Worm (Caenorhabditis elegans) whole organism, L1 larva: Measurements from ENCODE around the gene F28C1.3.
A peak's percentile ranks its signal among the peaks of the same experiment; 100 is the strongest.

Experiments used
- C04F5.9 ChIP-seq: sonication (generic microtip); optimal IDR thresholded peaks from 2 replicates; lab custom pipeline; 2016; ENCODE audit warnings: missing genetic modification characterization, missing compliant biosample characterization
- F16B12.6 ChIP-seq: fragments of 150-350 bp; optimal IDR thresholded peaks from 2 replicates; lab custom pipeline; 2014; ENCODE audit warnings: missing biosample characterization, missing genetic modification characterization
- aha-1 ChIP-seq: fragments of 150-350 bp; optimal IDR thresholded peaks from 2 replicates; lab custom pipeline; 2014; ENCODE audit warnings: missing biosample characterization, missing genetic modification characterization
- aly-2 ChIP-seq: fragments of 150-350 bp; optimal IDR thresholded peaks from 2 replicates; lab custom pipeline; 2014; ENCODE audit warnings: missing biosample characterization, missing genetic modification characterization
- ama-1 ChIP-seq: fragments of 150-350 bp; optimal IDR thresholded peaks from 2 replicates; lab custom pipeline; 2014
- ceh-63 ChIP-seq: fragments of 200-800 bp; sonication (Bioruptor generic); optimal IDR thresholded peaks from 2 replicates; lab custom pipeline; 2018; ENCODE audit warnings: mild to moderate bottlenecking, missing genetic modification characterization, missing compliant biosample characterization
- ceh-8 ChIP-seq: fragments of 200-800 bp; sonication (Bioruptor generic); optimal IDR thresholded peaks from 2 replicates; lab custom pipeline; 2018; ENCODE audit warnings: mild to moderate bottlenecking, missing genetic modification characterization, moderate library complexity, missing compliant biosample characterization
- ceh-82 ChIP-seq, 3 experiments: fragments of 150-350 bp in 1 of 3; sonication (generic microtip) in 2 of 3; optimal IDR thresholded peaks; 2 replicates each; lab custom pipeline; 2014 to 2017; ENCODE audit warnings: missing biosample characterization in 3 of 3, missing genetic modification characterization in 3 of 3
- ceh-88 ChIP-seq: fragments of 200-800 bp; sonication (Bioruptor generic); IDR thresholded peaks from 2 replicates; pipeline ENCODE4 v1.3.6; 2022; ENCODE audit warnings: missing genetic modification characterization, missing compliant biosample characterization
- ceh-90 ChIP-seq: sonication (generic microtip); optimal IDR thresholded peaks from 2 replicates; lab custom pipeline; 2016; ENCODE audit warnings: missing genetic modification characterization, missing compliant biosample characterization
- ces-1 ChIP-seq: fragments of 150-350 bp; optimal IDR thresholded peaks from 2 replicates; lab custom pipeline; 2014; ENCODE audit warnings: missing biosample characterization, missing genetic modification reagents, missing genetic modification characterization
- dpl-1 ChIP-seq, 3 experiments: fragments of 150-350 bp in 2 of 3; sonication (generic microtip) in 1 of 3; optimal IDR thresholded peaks; 2 replicates each; lab custom pipeline; 2014 to 2017; ENCODE audit warnings: missing biosample characterization in 3 of 3, missing genetic modification characterization in 3 of 3, missing genetic modification reagents in 3 of 3
- efl-1 ChIP-seq, 4 experiments: fragments of 150-350 bp; optimal IDR thresholded peaks in 3 of 4; peaks in 1 of 4; 1 replicate in 1 of 4; 2 replicates in 3 of 4; lab custom pipeline; 2014; ENCODE audit warnings: missing biosample characterization in 2 of 4, missing genetic modification characterization in 2 of 4, missing genetic modification reagents in 2 of 4
- efl-3 ChIP-seq: fragments of 200-800 bp; sonication (Bioruptor generic); optimal IDR thresholded peaks from 2 replicates; lab custom pipeline; 2018; ENCODE audit warnings: mild to moderate bottlenecking, missing genetic modification characterization, missing compliant biosample characterization
- egl-13 ChIP-seq: sonication (generic microtip); optimal IDR thresholded peaks from 2 replicates; lab custom pipeline; 2016; ENCODE audit warnings: missing genotype, missing genetic modification reagents, missing genetic modification characterization, missing compliant biosample characterization
- egl-27 ChIP-seq, 2 experiments: fragments of 150-350 bp in 1 of 2; sonication (generic microtip); optimal IDR thresholded peaks; 3 replicates each; lab custom pipeline; 2017 to 2018; ENCODE audit warnings: missing biosample characterization in 2 of 2, missing genetic modification characterization in 2 of 2, missing genetic modification reagents in 2 of 2
- ets-5 ChIP-seq: fragments of 200-800 bp; sonication (Bioruptor generic); IDR thresholded peaks from 2 replicates; pipeline ENCODE4 v1.3.6; 2022; ENCODE audit warnings: missing genetic modification characterization, missing compliant biosample characterization
- fkh-10 ChIP-seq: sonication (generic microtip); optimal IDR thresholded peaks from 2 replicates; lab custom pipeline; 2017; ENCODE audit warnings: missing biosample characterization, missing genetic modification reagents, missing genetic modification characterization
- fkh-4 ChIP-seq: sonication (generic microtip); optimal IDR thresholded peaks from 2 replicates; lab custom pipeline; 2016; ENCODE audit warnings: missing compliant biosample characterization, missing genetic modification characterization, borderline replicate concordance
- fkh-8 ChIP-seq: sonication (generic microtip); optimal IDR thresholded peaks from 2 replicates; lab custom pipeline; 2016; ENCODE audit warnings: mild to moderate bottlenecking, missing genetic modification characterization, missing compliant biosample characterization
- hpl-2 ChIP-seq: fragments of 150-350 bp; optimal IDR thresholded peaks from 2 replicates; lab custom pipeline; 2014; ENCODE audit warnings: missing biosample characterization, missing genetic modification reagents, missing genetic modification characterization
- irx-1 ChIP-seq: sonication (generic microtip); optimal IDR thresholded peaks from 2 replicates; lab custom pipeline; 2016; ENCODE audit warnings: missing genetic modification characterization, missing compliant biosample characterization
- isw-1 ChIP-seq: fragments of 200-800 bp; sonication (Bioruptor generic); IDR thresholded peaks from 2 replicates; pipeline ENCODE4 v1.3.6; 2022; ENCODE audit warnings: missing genetic modification characterization, missing compliant biosample characterization
- lin-13 ChIP-seq: fragments of 150-350 bp; optimal IDR thresholded peaks from 2 replicates; lab custom pipeline; 2014; ENCODE audit warnings: missing biosample characterization, missing genetic modification reagents, missing genetic modification characterization
- lin-15B ChIP-seq: fragments of 150-350 bp; sonication (generic microtip); optimal IDR thresholded peaks from 3 replicates; lab custom pipeline; 2014; ENCODE audit warnings: missing biosample characterization, missing genetic modification characterization
- lin-39 ChIP-seq: fragments of 150-350 bp; optimal IDR thresholded peaks from 2 replicates; lab custom pipeline; 2014; ENCODE audit warnings: missing biosample characterization, missing genetic modification reagents, missing genetic modification characterization
- lir-3 ChIP-seq: sonication (generic microtip); optimal IDR thresholded peaks from 2 replicates; lab custom pipeline; 2016; ENCODE audit warnings: mild to moderate bottlenecking, missing genetic modification characterization, moderate library complexity, missing compliant biosample characterization; ENCODE audit not compliant: poor library complexity
- mdl-1 ChIP-seq, 2 experiments: fragments of 150-350 bp; optimal IDR thresholded peaks; 2 replicates each; lab custom pipeline; 2014 to 2017; ENCODE audit warnings: missing biosample characterization in 2 of 2, missing genetic modification characterization in 2 of 2, inconsistent platforms in 1 of 2
- mep-1 ChIP-seq: fragments of 150-350 bp; optimal IDR thresholded peaks from 2 replicates; lab custom pipeline; 2014; ENCODE audit warnings: missing biosample characterization, missing genetic modification characterization
- nhr-12 ChIP-seq: sonication (generic microtip); optimal IDR thresholded peaks from 2 replicates; lab custom pipeline; 2017; ENCODE audit warnings: missing biosample characterization, missing genetic modification characterization
- nhr-19 ChIP-seq: fragments of 200-800 bp; sonication (Bioruptor generic); conservative IDR thresholded peaks from 2 replicates; pipeline ENCODE4 v1.3.6; 2022; ENCODE audit warnings: missing genetic modification characterization, missing compliant biosample characterization
- nhr-237 ChIP-seq: fragments of 150-350 bp; optimal IDR thresholded peaks from 2 replicates; lab custom pipeline; 2014; ENCODE audit warnings: missing biosample characterization, missing genetic modification characterization
- nhr-28 ChIP-seq: fragments of 150-350 bp; optimal IDR thresholded peaks from 2 replicates; lab custom pipeline; 2014; ENCODE audit warnings: missing biosample characterization, missing genetic modification characterization
- nhr-47 ChIP-seq: sonication (generic microtip); optimal IDR thresholded peaks from 2 replicates; lab custom pipeline; 2016; ENCODE audit warnings: mild to moderate bottlenecking, missing genetic modification characterization, moderate library complexity, missing compliant biosample characterization
- nhr-71 ChIP-seq: sonication (generic microtip); optimal IDR thresholded peaks from 2 replicates; lab custom pipeline; 2016; ENCODE audit warnings: mild to moderate bottlenecking, missing genetic modification characterization, moderate library complexity, missing compliant biosample characterization
- nhr-76 ChIP-seq: sonication (generic microtip); optimal IDR thresholded peaks from 2 replicates; lab custom pipeline; 2017; ENCODE audit warnings: missing biosample characterization, missing genetic modification characterization
- nhr-85 ChIP-seq: sonication (generic microtip); peaks from one replicate; lab custom pipeline; 2016; ENCODE audit warnings: missing genetic modification characterization, inconsistent platforms, missing compliant biosample characterization
- pax-3 ChIP-seq: fragments of 200-800 bp; sonication (Bioruptor generic); optimal IDR thresholded peaks from 2 replicates; lab custom pipeline; 2018; ENCODE audit warnings: mild to moderate bottlenecking, missing genetic modification characterization, moderate library complexity, missing compliant biosample characterization
- pqm-1 ChIP-seq: sonication (generic microtip); optimal IDR thresholded peaks from 3 replicates; lab custom pipeline; 2017; ENCODE audit warnings: missing biosample characterization, missing genetic modification characterization
- snu-23 ChIP-seq: sonication (generic microtip); optimal IDR thresholded peaks from 2 replicates; lab custom pipeline; 2016; ENCODE audit warnings: missing genetic modification characterization, missing compliant biosample characterization
- sox-4 ChIP-seq: sonication (generic microtip); optimal IDR thresholded peaks from 2 replicates; lab custom pipeline; 2016; ENCODE audit warnings: missing genetic modification characterization, missing compliant biosample characterization
- sptf-1 ChIP-seq: fragments of 150-350 bp; optimal IDR thresholded peaks from 2 replicates; lab custom pipeline; 2014; ENCODE audit warnings: missing biosample characterization, missing genetic modification characterization
- swsn-7 ChIP-seq: sonication (generic microtip); optimal IDR thresholded peaks from 2 replicates; lab custom pipeline; 2016; ENCODE audit warnings: missing genetic modification characterization, missing compliant biosample characterization
- tbx-2 ChIP-seq: sonication (generic microtip); optimal IDR thresholded peaks from 2 replicates; lab custom pipeline; 2016; ENCODE audit warnings: missing genetic modification characterization, missing compliant biosample characterization
- tlp-1 ChIP-seq: fragments of 150-350 bp; optimal IDR thresholded peaks from 2 replicates; lab custom pipeline; 2014; ENCODE audit warnings: missing biosample characterization, missing genetic modification characterization
- unc-130 ChIP-seq: fragments of 150-350 bp; optimal IDR thresholded peaks from 2 replicates; lab custom pipeline; 2017; ENCODE audit warnings: missing biosample characterization, missing genetic modification characterization, inconsistent platforms
- unc-30 ChIP-seq: sonication (generic microtip); optimal IDR thresholded peaks from 2 replicates; lab custom pipeline; 2017; ENCODE audit warnings: missing biosample characterization, missing genetic modification characterization
- unc-62 ChIP-seq: fragments of 150-350 bp; optimal IDR thresholded peaks from 2 replicates; lab custom pipeline; 2014; ENCODE audit warnings: missing biosample characterization, missing genetic modification reagents, missing genetic modification characterization
- unc-86 ChIP-seq: sonication (generic microtip); optimal IDR thresholded peaks from 2 replicates; lab custom pipeline; 2016; ENCODE audit warnings: missing genetic modification characterization, missing compliant biosample characterization
- vab-15 ChIP-seq: sonication (generic microtip); optimal IDR thresholded peaks from 2 replicates; lab custom pipeline; 2017; ENCODE audit warnings: missing genotype, mild to moderate bottlenecking, missing genetic modification characterization, missing compliant biosample characterization
- zag-1 ChIP-seq: fragments of 150-350 bp; optimal IDR thresholded peaks from 2 replicates; lab custom pipeline; 2014; ENCODE audit warnings: missing biosample characterization, missing genetic modification characterization
- zip-4 ChIP-seq: fragments of 200-800 bp; sonication (Bioruptor generic); optimal IDR thresholded peaks from 2 replicates; lab custom pipeline; 2018; ENCODE audit warnings: mild to moderate bottlenecking, missing genetic modification characterization, moderate library complexity, missing compliant biosample characterization
- ztf-11 ChIP-seq, 2 experiments: sonication (generic microtip); optimal IDR thresholded peaks; 2 replicates each; lab custom pipeline; 2016 to 2017; ENCODE audit warnings: missing genetic modification characterization in 2 of 2, missing biosample characterization in 1 of 2, missing compliant biosample characterization in 1 of 2

The F28C1.3 gene

DNA sequence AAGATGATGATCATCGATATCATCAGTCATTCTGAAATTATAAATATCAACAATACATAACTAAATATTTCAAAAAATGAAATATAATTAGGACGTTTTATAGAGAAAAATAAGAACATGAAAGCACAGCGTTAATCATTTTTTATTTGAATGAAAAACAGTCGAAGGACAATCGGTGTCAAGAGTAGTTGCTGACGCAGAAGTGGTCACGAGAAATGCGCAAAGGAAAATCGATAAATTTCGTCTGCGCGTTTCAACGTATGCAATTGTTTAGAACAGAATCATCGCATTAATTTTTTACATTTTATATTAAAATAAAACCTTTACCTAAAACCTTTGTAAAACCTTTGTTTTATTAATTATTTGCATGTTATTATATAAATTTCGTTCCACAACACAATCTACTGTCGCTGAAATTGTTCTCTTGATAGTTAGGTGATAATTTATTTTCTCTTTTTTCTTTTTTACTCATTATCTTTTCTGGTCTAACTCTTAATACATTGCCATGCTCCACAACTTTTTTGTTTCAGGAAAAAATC, 29.3 kb downstream of the F28C1.3 start, which contains the start of the genes W04D2.4 and rbm-25 (continued):
- peak; percentile 85 for TF ChIP-seq unc-86 (tag; lab: Kevin White, UChicago)
- TF ChIP-seq tbx-2 (tag; lab: Kevin White, UChicago): peak; percentile 87
- peak; percentile 39 for TF ChIP-seq fkh-8 (tag; lab: Kevin White, UChicago)
- no peak for TF ChIP-seq pqm-1 (tag; lab: Kevin White, UChicago)
- TF ChIP-seq ceh-63 (GFP tag; lab: Kevin White, UChicago): no peak
- peak; percentile 60 for TF ChIP-seq lir-3 (tag; lab: Kevin White, UChicago)
- TF ChIP-seq lin-13: peak; percentile 74
- TF ChIP-seq mep-1 (tag; lab: Kevin White, UChicago): peak; percentile 98
- TF ChIP-seq zag-1 (tag; lab: Kevin White, UChicago): peak; percentile 28
- peak; percentile 92 for TF ChIP-seq nhr-47
- TF ChIP-seq snu-23 (GFP tag; lab: Kevin White, UChicago): peak; percentile 90
- peak in 1 of 2 experiments; percentile 69 for TF ChIP-seq mdl-1 (tag; optimal IDR thresholded peaks at IDR 0.05; lab: Kevin White, UChicago)
- TF ChIP-seq unc-62 (GFP tag; lab: Kevin White, UChicago): no peak
- no peak for TF ChIP-seq ces-1 (GFP tag; lab: Kevin White, UChicago)
- TF ChIP-seq ceh-8 (GFP tag; lab: Kevin White, UChicago): peak; percentile 32
- TF ChIP-seq nhr-71: peak; percentile 92
- no peak for TF ChIP-seq efl-3 (GFP tag; lab: Kevin White, UChicago)
- peak; percentile 87 for TF ChIP-seq nhr-19 (GFP tag; lab: Robert Waterston, UW)
- peak; percentile 71 for TF ChIP-seq egl-13 (tag; lab: Kevin White, UChicago)
- peak; percentile 82 for TF ChIP-seq irx-1 (tag; lab: Kevin White, UChicago)
- TF ChIP-seq ztf-11 (tag; optimal IDR thresholded peaks at IDR 0.05; lab: Kevin White, UChicago): peak in 1 of 2 experiments; percentile 40
- 0 out of 2 replicates have a peak, but pooled peaks have one; percentile 23 for TF ChIP-seq ceh-88
- peak; percentile 68 to 81 (median 81) for TF ChIP-seq dpl-1 (GFP tag; optimal IDR thresholded peaks at IDR 0.05; lab: Kevin White, UChicago)
- peak; percentile 74 to 83 for TF ChIP-seq efl-1 (optimal IDR thresholded peaks at IDR 0.05; lab: Kevin White, UChicago)
- peak; percentile 78 to 98 for TF ChIP-seq efl-1 (GFP tag; optimal IDR thresholded peaks at IDR 0.05 in 1 of 2; lab: Kevin White, UChicago)
- peak; percentile 23 for TF ChIP-seq lin-15B (tag; lab: Kevin White, UChicago)
- TF ChIP-seq aly-2 (tag; lab: Kevin White, UChicago): peak; percentile 25
- peak; percentile 78 for TF ChIP-seq sox-4 (tag; lab: Kevin White, UChicago)
- peak; percentile 30 for TF ChIP-seq fkh-4 (tag; lab: Kevin White, UChicago)
- TF ChIP-seq zip-4 (GFP tag; lab: Kevin White, UChicago): peak; percentile 5
- TF ChIP-seq ceh-82 (tag; optimal IDR thresholded peaks at IDR 0.05; lab: Kevin White, UChicago): peak; percentile 63 to 77 (median 77)
- no peak for TF ChIP-seq ceh-90 (tag; lab: Kevin White, UChicago)
- peak; percentile 81 for TF ChIP-seq lin-39 (tag; lab: Kevin White, UChicago)
- no peak for TF ChIP-seq hpl-2 (GFP tag; lab: Kevin White, UChicago)
- no peak for TF ChIP-seq egl-27 (tag; optimal IDR thresholded peaks at IDR 0.05; lab: Kevin White, UChicago)
- TF ChIP-seq nhr-85 (tag; lab: Kevin White, UChicago): peak; percentile 90
- peak; percentile 41 for TF ChIP-seq C04F5.9 (tag; lab: Kevin White, UChicago)
- TF ChIP-seq ama-1 (lab: Kevin White, UChicago): peak; percentile 75
- TF ChIP-seq ets-5 (GFP tag; lab: Robert Waterston, UW): no peak
- TF ChIP-seq pax-3 (tag; lab: Kevin White, UChicago): peak; percentile 64
- no peak for TF ChIP-seq nhr-76 (tag; lab: Kevin White, UChicago)
- TF ChIP-seq F16B12.6: peak; percentile 32
- TF ChIP-seq vab-15: no peak
- peak; percentile 28 for TF ChIP-seq nhr-237 (tag; lab: Kevin White, UChicago)
- TF ChIP-seq fkh-10 (GFP tag; lab: Kevin White, UChicago): no peak
- TF ChIP-seq unc-130 (tag; lab: Kevin White, UChicago): peak; percentile 81
- TF ChIP-seq swsn-7: peak; percentile 90
- no peak for TF ChIP-seq unc-30
- peak; percentile 23 for TF ChIP-seq aha-1 (tag; lab: Kevin White, UChicago)
- TF ChIP-seq nhr-28 (tag; lab: Kevin White, UChicago): no peak
- no peak for TF ChIP-seq nhr-12
- no peak for TF ChIP-seq tlp-1 (tag; lab: Kevin White, UChicago)
- TF ChIP-seq isw-1 (GFP tag; lab: Robert Waterston, UW): peak; percentile 65
- no peak for TF ChIP-seq sptf-1 (tag; lab: Kevin White, UChicago)
